Fruit fly (Drosophila melanogaster) whole organism, embryonic: Measurements from ENCODE around the gene Taf11.

Source experiments
- Antp ChIP-seq: fragments of 200-800 bp; sonication (Bioruptor generic); optimal IDR thresholded peaks from 3 replicates; lab custom pipeline; 2016; ENCODE audit warnings: missing biosample characterization, missing genetic modification characterization
- Bdp1 ChIP-seq: fragments of 200-800 bp; sonication (Bioruptor generic); optimal IDR thresholded peaks from 3 replicates; lab custom pipeline; 2016; ENCODE audit warnings: missing biosample characterization, missing genetic modification characterization
- CG11456 ChIP-seq: fragments of 200-800 bp; sonication (Bioruptor generic); IDR thresholded peaks from 3 replicates; pipeline ENCODE4 v1.3.6; 2022; ENCODE audit warnings: missing biosample characterization, missing genetic modification characterization
- CG11504 ChIP-seq: fragments of 200-800 bp; sonication (Bioruptor generic); optimal IDR thresholded peaks from 3 replicates; lab custom pipeline; 2019; ENCODE audit warnings: missing biosample characterization, mild to moderate bottlenecking, missing genetic modification characterization, moderate library complexity
- CG12744 ChIP-seq: fragments of 200-800 bp; sonication (Bioruptor generic); optimal IDR thresholded peaks from 2 replicates; lab custom pipeline; 2016; ENCODE audit warnings: missing biosample characterization, missing genetic modification characterization
- CG13775 ChIP-seq: fragments of 200-800 bp; sonication (Bioruptor generic); optimal IDR thresholded peaks from 3 replicates; lab custom pipeline; 2017; ENCODE audit warnings: missing biosample characterization, mild to moderate bottlenecking, missing genetic modification characterization
- CG14441 ChIP-seq: fragments of 200-800 bp; sonication (Bioruptor generic); IDR thresholded peaks from 2 replicates; pipeline ENCODE4 v1.3.6; 2022; ENCODE audit warnings: missing biosample characterization, missing genetic modification characterization
- CG1529 ChIP-seq: fragments of 200-800 bp; sonication (Bioruptor generic); optimal IDR thresholded peaks from 3 replicates; lab custom pipeline; 2018; ENCODE audit warnings: missing biosample characterization, missing genetic modification characterization
- CG15514 ChIP-seq: fragments of 200-800 bp; sonication (Bioruptor generic); optimal IDR thresholded peaks from 3 replicates; lab custom pipeline; 2017; ENCODE audit warnings: missing biosample characterization, missing genetic modification characterization, mild to moderate bottlenecking, moderate library complexity, missing genetic modification reagents
- CG1602 ChIP-seq: fragments of 200-800 bp; sonication (Bioruptor generic); optimal IDR thresholded peaks from 3 replicates; lab custom pipeline; 2016; ENCODE audit warnings: missing biosample characterization, missing genetic modification characterization
- CG17186 ChIP-seq: fragments of 200-800 bp; sonication (Bioruptor generic); optimal IDR thresholded peaks from 3 replicates; lab custom pipeline; 2017; ENCODE audit warnings: missing biosample characterization, missing genetic modification reagents, missing genetic modification characterization
- CG17361 ChIP-seq: fragments of 200-800 bp; sonication (Bioruptor generic); IDR thresholded peaks from 3 replicates; pipeline ENCODE4 v1.3.6; 2022; ENCODE audit warnings: missing biosample characterization, missing genetic modification characterization
- CG18262 ChIP-seq: fragments of 200-800 bp; optimal IDR thresholded peaks from 3 replicates; lab custom pipeline; 2019; ENCODE audit warnings: missing biosample characterization, mild to moderate bottlenecking, missing genetic modification characterization, moderate library complexity
- CG1832 ChIP-seq: fragments of 200-800 bp; sonication (Bioruptor generic); optimal IDR thresholded peaks from 2 replicates; lab custom pipeline; 2017; ENCODE audit warnings: missing biosample characterization, mild to moderate bottlenecking, missing genetic modification characterization, inconsistent platforms
- CG2116 ChIP-seq: fragments of 200-800 bp; sonication (Bioruptor generic); optimal IDR thresholded peaks from 3 replicates; lab custom pipeline; 2018; ENCODE audit warnings: missing biosample characterization, mild to moderate bottlenecking, missing genetic modification characterization
- CG3065 ChIP-seq: fragments of 200-800 bp; sonication (Bioruptor generic); optimal IDR thresholded peaks from 2 replicates; lab custom pipeline; 2016; ENCODE audit warnings: missing biosample characterization, missing genetic modification characterization
- CG5180 ChIP-seq: fragments of 200-800 bp; sonication (Bioruptor generic); optimal IDR thresholded peaks from 3 replicates; lab custom pipeline; 2017; ENCODE audit warnings: missing biosample characterization, missing genetic modification characterization, mild to moderate bottlenecking, moderate library complexity, missing genetic modification reagents
- CG6175 ChIP-seq: fragments of 200-800 bp; sonication (Bioruptor generic); IDR thresholded peaks from 3 replicates; pipeline ENCODE4 v1.3.6; 2022; ENCODE audit warnings: missing biosample characterization, missing genetic modification characterization
- CG6254 ChIP-seq: fragments of 200-800 bp; sonication (Bioruptor generic); optimal IDR thresholded peaks from 3 replicates; lab custom pipeline; 2017; ENCODE audit warnings: mild to moderate bottlenecking, missing biosample characterization, missing genetic modification reagents, missing genetic modification characterization
- CG6654 ChIP-seq: fragments of 200-800 bp; sonication (Bioruptor generic); optimal IDR thresholded peaks from 2 replicates; lab custom pipeline; 2017; ENCODE audit warnings: missing biosample characterization, mild to moderate bottlenecking, missing genetic modification characterization
- CG7357 ChIP-seq: fragments of 200-800 bp; sonication (Bioruptor generic); IDR thresholded peaks from 3 replicates; pipeline ENCODE4 v1.3.6; 2022; ENCODE audit warnings: missing biosample characterization, missing genetic modification characterization
- CG7963 ChIP-seq: fragments of 200-800 bp; sonication (Bioruptor generic); IDR thresholded peaks from 3 replicates; pipeline ENCODE4 v1.3.6; 2022; ENCODE audit warnings: missing biosample characterization, missing genetic modification characterization; ENCODE audit not compliant: partially characterized antibody
- Camta ChIP-seq: fragments of 200-800 bp; sonication (Bioruptor generic); optimal IDR thresholded peaks from 2 replicates; lab custom pipeline; 2016; ENCODE audit warnings: missing biosample characterization, missing genetic modification characterization
- CoRest ChIP-seq: fragments of 200-800 bp; sonication (Bioruptor generic); optimal IDR thresholded peaks from 3 replicates; lab custom pipeline; 2018; ENCODE audit warnings: missing biosample characterization, mild to moderate bottlenecking, missing genetic modification characterization, moderate library complexity
- Dek ChIP-seq: fragments of 200-800 bp; sonication (Bioruptor generic); optimal IDR thresholded peaks from 3 replicates; lab custom pipeline; 2019; ENCODE audit warnings: missing biosample characterization, mild to moderate bottlenecking, missing genetic modification characterization, moderate library complexity
- Dip2 ChIP-seq: fragments of 200-800 bp; sonication (Bioruptor generic); IDR thresholded peaks from 2 replicates; pipeline ENCODE4 v1.3.6; 2022; ENCODE audit warnings: missing biosample characterization, missing genetic modification characterization
- HHEX ChIP-seq: fragments of 200-800 bp; sonication (Bioruptor generic); optimal IDR thresholded peaks from 3 replicates; lab custom pipeline; 2017; ENCODE audit warnings: missing biosample characterization, mild to moderate bottlenecking, missing genetic modification characterization, missing genetic modification reagents
- Hsf ChIP-seq: fragments of 200-800 bp; sonication (Bioruptor generic); optimal IDR thresholded peaks from 3 replicates; lab custom pipeline; 2016; ENCODE audit warnings: missing biosample characterization, missing genetic modification characterization
- Med ChIP-seq: fragments of 200-800 bp; sonication (Bioruptor generic); peaks from one replicate; lab custom pipeline; 2016; ENCODE audit warnings: missing biosample characterization, missing genetic modification characterization, mild to moderate bottlenecking, inconsistent platforms, moderate library complexity
- NFAT ChIP-seq: fragments of 200-800 bp; sonication (Bioruptor generic); IDR thresholded peaks from 2 replicates; pipeline ENCODE4 v1.3.6; 2022; ENCODE audit warnings: missing biosample characterization, missing genetic modification characterization
- Opbp ChIP-seq: fragments of 200-800 bp; sonication (Bioruptor generic); IDR thresholded peaks from 3 replicates; pipeline ENCODE4 v1.3.6; 2022; ENCODE audit warnings: missing biosample characterization, missing genetic modification characterization; ENCODE audit not compliant: partially characterized antibody
- Poxn ChIP-seq: fragments of 200-800 bp; sonication (Bioruptor generic); IDR thresholded peaks from 2 replicates; pipeline ENCODE4 v1.3.6; 2022; ENCODE audit warnings: missing biosample characterization, missing genetic modification characterization
- Stat92E ChIP-seq, 3 experiments: fragments of >200 bp in 2 of 3; fragments of 200-800 bp in 1 of 3; sonication (Bioruptor generic) in 1 of 3; optimal IDR thresholded peaks; 2 replicates each; lab custom pipeline; 2017 to 2019; ENCODE audit warnings: missing biosample characterization in 3 of 3, missing genetic modification characterization in 3 of 3, mild to moderate bottlenecking in 1 of 3, moderate library complexity in 1 of 3
- abd-A ChIP-seq: fragments of 200-800 bp; sonication (Bioruptor generic); optimal IDR thresholded peaks from 3 replicates; lab custom pipeline; 2019; ENCODE audit warnings: missing biosample characterization, mild to moderate bottlenecking, missing genetic modification characterization, moderate library complexity
- ase ChIP-seq: fragments of 200-800 bp; sonication (Bioruptor generic); IDR thresholded peaks from 3 replicates; pipeline ENCODE4 v1.3.6; 2022; ENCODE audit warnings: missing biosample characterization, missing genetic modification characterization
- cas ChIP-seq: fragments of 200-800 bp; sonication (Bioruptor generic); IDR thresholded peaks from 2 replicates; pipeline ENCODE4 v1.3.6; 2022; ENCODE audit warnings: missing biosample characterization, missing genetic modification characterization
- chn ChIP-seq: fragments of 200-800 bp; sonication (Bioruptor generic); optimal IDR thresholded peaks from 2 replicates; lab custom pipeline; 2016; ENCODE audit warnings: missing biosample characterization, missing genetic modification characterization
- croc ChIP-seq: fragments of 200-800 bp; sonication (Bioruptor generic); conservative IDR thresholded peaks from 3 replicates; pipeline ENCODE4 v1.3.6; 2022; ENCODE audit warnings: missing biosample characterization, missing genetic modification characterization
- dati ChIP-seq: fragments of 200-800 bp; sonication (Bioruptor generic); IDR thresholded peaks from 2 replicates; pipeline ENCODE4 v1.3.6; 2022; ENCODE audit warnings: missing biosample characterization, missing genetic modification characterization
- dmrt99B ChIP-seq: fragments of 200-800 bp; sonication (Bioruptor generic); optimal IDR thresholded peaks from 2 replicates; lab custom pipeline; 2018; ENCODE audit warnings: missing biosample characterization, mild to moderate bottlenecking, missing genetic modification characterization, moderate library complexity
- esg ChIP-seq: fragments of 200-800 bp; sonication (Bioruptor generic); conservative IDR thresholded peaks from 2 replicates; pipeline ENCODE4 v1.3.6; 2022; ENCODE audit warnings: missing biosample characterization, missing genetic modification characterization
- fru ChIP-seq: fragments of >200 bp; optimal IDR thresholded peaks from 2 replicates; lab custom pipeline; 2017
- gfzf ChIP-seq: fragments of 200-800 bp; sonication (Bioruptor generic); optimal IDR thresholded peaks from 2 replicates; lab custom pipeline; 2016; ENCODE audit warnings: missing biosample characterization, mild to moderate bottlenecking, missing genetic modification characterization, moderate library complexity
- ken ChIP-seq: fragments of 200-800 bp; sonication (Bioruptor generic); IDR thresholded peaks from 3 replicates; pipeline ENCODE4 v1.3.6; 2022; ENCODE audit warnings: missing biosample characterization, missing genetic modification characterization
- mld ChIP-seq: fragments of 200-800 bp; sonication (Bioruptor generic); IDR thresholded peaks from 3 replicates; pipeline ENCODE4 v1.3.6; 2022; ENCODE audit warnings: missing biosample characterization, missing genetic modification characterization; ENCODE audit not compliant: partially characterized antibody
- onecut ChIP-seq: fragments of 200-800 bp; sonication (Bioruptor generic); IDR thresholded peaks from 2 replicates; pipeline ENCODE4 v1.3.6; 2022; ENCODE audit warnings: missing biosample characterization, missing genetic modification characterization
- phol ChIP-seq: fragments of 200-800 bp; sonication (Bioruptor generic); optimal IDR thresholded peaks from 3 replicates; lab custom pipeline; 2018; ENCODE audit warnings: missing biosample characterization, mild to moderate bottlenecking, missing genetic modification characterization, moderate library complexity
- wor ChIP-seq: fragments of 200-800 bp; sonication (Bioruptor generic); IDR thresholded peaks from 2 replicates; pipeline ENCODE4 v1.3.6; 2022; ENCODE audit warnings: missing biosample characterization, missing genetic modification characterization
- yki ChIP-seq: fragments of >200 bp; optimal IDR thresholded peaks from 3 replicates; lab custom pipeline; 2018
- z ChIP-seq: fragments of 200-800 bp; sonication (Bioruptor generic); IDR thresholded peaks from 3 replicates; pipeline ENCODE4 v1.3.6; 2022; ENCODE audit warnings: missing biosample characterization, missing genetic modification characterization
- zf30C ChIP-seq: fragments of 200-800 bp; sonication (Bioruptor generic); optimal IDR thresholded peaks from 3 replicates; lab custom pipeline; 2018; ENCODE audit warnings: missing biosample characterization, mild to moderate bottlenecking, missing genetic modification characterization

Taf11 gene

DNA sequence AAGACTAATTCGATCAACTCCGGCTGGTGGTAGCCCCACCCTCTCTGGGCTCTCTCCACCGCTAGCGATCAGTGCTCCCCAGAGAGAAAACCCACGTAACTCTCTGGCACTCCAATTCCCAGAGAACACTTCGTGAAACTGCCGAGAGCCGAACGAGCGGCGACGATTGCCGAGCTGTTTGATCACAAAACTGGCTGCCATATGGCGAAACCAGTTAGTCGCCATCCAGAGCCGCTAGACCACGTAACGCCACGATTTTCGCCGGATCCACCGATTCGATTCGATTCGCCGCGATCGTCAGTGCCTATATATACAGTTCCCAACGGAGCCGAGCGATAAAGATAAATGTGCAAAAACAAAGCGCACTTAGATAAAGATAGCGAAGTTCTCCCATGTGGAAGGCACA lies 19.1 kb upstream of the Taf11 start, which contains the start of gene IP3K1 (continued):
- TF ChIP-seq ken (GFP tag; lab: Robert Waterston, UW) (no peak), CG7963 (GFP tag; lab: Robert Waterston, UW) (peak; percentile 52; the same call in 1 of the 3 replicates), onecut (GFP tag; lab: Robert Waterston, UW) (peak; percentile 25; the same call in 1 of the 2 replicates), Camta (GFP tag; lab: Kevin White, UChicago) (no peak), phol (tag; lab: Kevin White, UChicago) (no peak), z (GFP tag; lab: Robert Waterston, UW) (0 out of 3 replicates have a peak, but pooled peaks have one; percentile 40), NFAT (GFP tag; lab: Robert Waterston, UW) (peak; percentile 39; the same call in 1 of the 2 replicates), CG11456 (GFP tag; lab: Robert Waterston, UW) (peak; percentile 45; the same call in 1 of the 3 replicates), CG12744 (GFP tag; lab: Kevin White, UChicago) (peak; percentile 16), ase (GFP tag; lab: Robert Waterston, UW) (peak; percentile 48; the same call in 2 of the 3 replicates), mld (GFP tag; lab: Robert Waterston, UW) (peak; percentile 49; the same call in 1 of the 3 replicates), CG1602 (GFP tag; lab: Kevin White, UChicago) (no peak), Hsf (GFP tag; lab: Kevin White, UChicago) (no peak), Med (GFP tag; lab: Kevin White, UChicago) (peak; percentile 93), CG6175 (GFP tag; lab: Robert Waterston, UW) (0 out of 3 replicates have a peak, but pooled peaks have one; percentile 45), Antp (GFP tag; lab: Kevin White, UChicago) (peak; percentile 24), CG7357 (GFP tag; lab: Robert Waterston, UW) (no peak), gfzf (no peak), croc (no peak), CG6254 (GFP tag; lab: Kevin White, UChicago) (no peak), CG1529 (peak; percentile 13), fru (no peak), CG17186 (GFP tag; lab: Kevin White, UChicago) (no peak), CG1832 (no peak), Dek (tag; lab: Kevin White, UChicago) (no peak), dati (no peak), Bdp1 (GFP tag; lab: Kevin White, UChicago) (no peak), CG3065 (GFP tag; lab: Kevin White, UChicago) (no peak), Stat92E (GFP tag; optimal IDR thresholded peaks at IDR 0.05; lab: Kevin White, UChicago) (peak in 1 of 3 experiments; percentile 65), dmrt99B (tag; lab: Kevin White, UChicago) (peak; percentile 27), chn (GFP tag; lab: Kevin White, UChicago) (no peak), CoRest (no peak), zf30C (GFP tag; lab: Kevin White, UChicago) (no peak), CG18262 (peak; percentile 22), CG6654 (no peak), yki (peak; percentile 86), Poxn (GFP tag; lab: Robert Waterston, UW) (no peak), Opbp (0 out of 3 replicates have a peak, but pooled peaks have one; percentile 53), CG14441 (peak; percentile 49; the same call in 1 of the 2 replicates), CG15514 (peak; percentile 63), cas (no peak), CG5180 (GFP tag; lab: Kevin White, UChicago) (no peak), esg (GFP tag; lab: Robert Waterston, UW) (no peak), HHEX (GFP tag; lab: Kevin White, UChicago) (peak; percentile 37), CG11504 (tag; lab: Kevin White, UChicago) (no peak), wor (GFP tag; lab: Robert Waterston, UW) (no peak), CG17361 (GFP tag; lab: Robert Waterston, UW) (no peak), CG2116 (GFP tag; lab: Kevin White, UChicago) (no peak), Dip2 (GFP tag; lab: Robert Waterston, UW) (no peak), abd-A (tag; lab: Kevin White, UChicago) (peak; percentile 72), CG13775 (peak; percentile 17)
